Worm (Caenorhabditis elegans): Measurements from ENCODE around the gene M163.10.

ce11 chrX:14477338-14477737 lies 6.6 kb downstream of the M163.10 start:
- TF ChIP-seq mxl-1 (tag; optimal IDR thresholded peaks at IDR 0.05) (no peak), ceh-91 (GFP tag; IDR thresholded peaks at IDR 0.05) (no peak), ceh-58 (GFP tag; IDR thresholded peaks at IDR 0.05) (no peak)

Data from whole organism, young adult.